Fruit fly (Drosophila melanogaster): ENCODE results near the gene CG9698.
A peak's percentile ranks its signal among the peaks of the same experiment; 100 is the strongest.

CG9698 gene

dm6 chr3R:30501174-30501573 lies 13.4 kb upstream of the CG9698 start (continued):
- TF ChIP-seq Lpt (GFP tag; optimal IDR thresholded peaks at IDR 0.05) (no peak), lz (GFP tag; optimal IDR thresholded peaks at IDR 0.05) (peak; percentile 76), OdsH (GFP tag; optimal IDR thresholded peaks at IDR 0.05) (peak; percentile 66), fd85E (GFP tag; optimal IDR thresholded peaks at IDR 0.05) (no peak), achi (GFP tag; optimal IDR thresholded peaks at IDR 0.05) (peak; percentile 66), Blimp-1 (GFP tag; optimal IDR thresholded peaks at IDR 0.05) (peak; percentile 30), Eip93F (GFP tag; optimal IDR thresholded peaks at IDR 0.05) (no peak), CG3032 (tag; optimal IDR thresholded peaks at IDR 0.05) (no peak), CG10669 (GFP tag; optimal IDR thresholded peaks at IDR 0.05) (peak; percentile 56), Ets96B (tag; optimal IDR thresholded peaks at IDR 0.05) (no peak), ss (GFP tag; optimal IDR thresholded peaks at IDR 0.05) (no peak), Gug (GFP tag; IDR thresholded peaks at IDR 0.05) (peak; percentile 53; the same call in 1 of the 2 replicates), CG4318 (GFP tag; optimal IDR thresholded peaks at IDR 0.05) (peak; percentile 52), svp (GFP tag) (peak; percentile 86), fkh (GFP tag; optimal IDR thresholded peaks at IDR 0.05) (no peak), dac (GFP tag; optimal IDR thresholded peaks at IDR 0.05) (no peak), acj6 (GFP tag; optimal IDR thresholded peaks at IDR 0.05) (peak; percentile 69), CG6854 (GFP tag; optimal IDR thresholded peaks at IDR 0.05) (no peak), CG6808 (GFP tag; optimal IDR thresholded peaks at IDR 0.05) (peak; percentile 43), CG6276 (GFP tag; optimal IDR thresholded peaks at IDR 0.05) (peak; percentile 40), Sox102F (GFP tag; optimal IDR thresholded peaks at IDR 0.05) (peak; percentile 67), CG10631 (GFP tag; optimal IDR thresholded peaks at IDR 0.05) (peak; percentile 62), CG6792 (GFP tag; optimal IDR thresholded peaks at IDR 0.05) (peak; percentile 70), CG8119 (GFP tag; IDR thresholded peaks at IDR 0.05) (peak; percentile 73), Ets21C (GFP tag; optimal IDR thresholded peaks at IDR 0.05) (peak; percentile 63), CG11762 (GFP tag; optimal IDR thresholded peaks at IDR 0.05; ENCODE audit: insufficient read depth) (peak; percentile 25), CG11294 (GFP tag; IDR thresholded peaks at IDR 0.05) (0 out of 2 replicates have a peak, but pooled peaks have one; percentile 38), esn (GFP tag; optimal IDR thresholded peaks at IDR 0.05) (no peak)

dm6 chr3R:30503406-30503805 lies 11.2 kb upstream of the CG9698 start, which contains the start of gene CG31371:
Gene CG31371 (minus strand): TSS chr3R:30503506.
- TF ChIP-seq CG8119 (GFP tag; IDR thresholded peaks at IDR 0.05) (no peak), CG8632 (GFP tag; optimal IDR thresholded peaks at IDR 0.05) (no peak), Gug (GFP tag; IDR thresholded peaks at IDR 0.05) (no peak), Eip93F (GFP tag; optimal IDR thresholded peaks at IDR 0.05) (no peak), Eip78C (GFP tag) (no peak), Blimp-1 (GFP tag; optimal IDR thresholded peaks at IDR 0.05) (no peak), topi (GFP tag; optimal IDR thresholded peaks at IDR 0.05) (no peak), CG6163 (GFP tag; IDR thresholded peaks at IDR 0.05) (no peak), CG16779 (tag; optimal IDR thresholded peaks at IDR 0.05) (no peak), CG11902 (GFP tag; optimal IDR thresholded peaks at IDR 0.05) (no peak)

- TF ChIP-seq Hr38 (GFP tag; optimal IDR thresholded peaks at IDR 0.05) (no peak), svp (GFP tag) (no peak), Gug (GFP tag; IDR thresholded peaks at IDR 0.05) (no peak), CG15336 (GFP tag; IDR thresholded peaks at IDR 0.05) (no peak), topi (GFP tag; optimal IDR thresholded peaks at IDR 0.05) (no peak), net (GFP tag; optimal IDR thresholded peaks at IDR 0.05) (no peak), CG6163 (GFP tag; IDR thresholded peaks at IDR 0.05) (no peak), Sox102F (GFP tag; optimal IDR thresholded peaks at IDR 0.05) (no peak), Sox14 (GFP tag; optimal IDR thresholded peaks at IDR 0.05) (no peak), Hr4 (GFP tag; optimal IDR thresholded peaks at IDR 0.05) (no peak), CG3032 (tag; optimal IDR thresholded peaks at IDR 0.05) (no peak), CG7368 (GFP tag; optimal IDR thresholded peaks at IDR 0.05) (no peak), acj6 (GFP tag; optimal IDR thresholded peaks at IDR 0.05) (no peak), OdsH (GFP tag; optimal IDR thresholded peaks at IDR 0.05) (no peak), CG8319 (GFP tag; optimal IDR thresholded peaks at IDR 0.05) (no peak), CG6808 (GFP tag; optimal IDR thresholded peaks at IDR 0.05) (no peak)
Measured at dm6 chr3R:30505561-30506037, 9.0 kb upstream of the CG9698 start, which contains the start of the genes PH4alphaSG1 and CG15539. Gene PH4alphaSG1 (minus strand): TSS chr3R:30505661. Gene CG15539 (plus strand): TSS chr3R:30505987.

Measured in whole organism, prepupa.